Worm (Caenorhabditis elegans): ENCODE measurements around the gene F48G7.7.

Gene F48G7.7

ce11 chrV:646888-647287, 20.7 kb upstream of the F48G7.7 start, which contains the start of gene ugt-42:
TSS of gene ugt-42 (plus strand) at chrV:647188.
- TF ChIP-seq odd-2 (tag; optimal IDR thresholded peaks at IDR 0.05) (no peak), sox-4 (tag; optimal IDR thresholded peaks at IDR 0.05) (no peak), pha-2 (tag; optimal IDR thresholded peaks at IDR 0.05) (no peak), ztf-16 (tag; optimal IDR thresholded peaks at IDR 0.05) (no peak), ceh-6 (GFP tag; optimal IDR thresholded peaks at IDR 0.05) (no peak), lin-11 (tag; optimal IDR thresholded peaks at IDR 0.05) (no peak), madf-2 (tag; optimal IDR thresholded peaks at IDR 0.05) (no peak), C08G9.2 (tag; optimal IDR thresholded peaks at IDR 0.05) (no peak)

DNA sequence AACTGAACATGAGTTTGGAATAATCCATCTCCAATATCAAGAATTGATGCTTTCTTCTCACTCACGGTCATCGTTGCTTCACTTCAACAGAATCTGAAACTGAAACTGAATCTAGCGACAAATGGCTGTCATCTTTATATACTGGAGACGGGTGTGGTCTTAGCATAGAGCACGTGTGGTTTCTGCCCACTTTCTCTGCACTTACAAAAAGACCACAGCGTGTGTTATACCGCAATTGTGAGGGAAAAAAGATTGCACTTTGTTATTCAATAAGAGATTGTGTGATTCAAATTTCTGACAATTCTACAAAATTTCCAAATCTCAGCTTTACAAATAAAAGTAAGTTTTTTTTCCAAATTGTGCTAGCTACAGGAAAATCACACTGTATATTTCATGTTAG, 19.9 kb upstream of the F48G7.7 start, which contains the start of gene F48G7.12:
Gene F48G7.12 (minus strand): TSS at position 101 of the 400 bp plus-strand sequence.
- TF ChIP-seq sdc-2 (tag; optimal IDR thresholded peaks at IDR 0.05) = no peak
- TF ChIP-seq nfya-1 (tag; optimal IDR thresholded peaks at IDR 0.05) = no peak
- no peak for TF ChIP-seq lim-6 (tag; optimal IDR thresholded peaks at IDR 0.05)
- no peak for TF ChIP-seq sox-4 (tag; optimal IDR thresholded peaks at IDR 0.05)
- no peak for TF ChIP-seq Y22D7AL.16 (tag; optimal IDR thresholded peaks at IDR 0.05)

DNA sequence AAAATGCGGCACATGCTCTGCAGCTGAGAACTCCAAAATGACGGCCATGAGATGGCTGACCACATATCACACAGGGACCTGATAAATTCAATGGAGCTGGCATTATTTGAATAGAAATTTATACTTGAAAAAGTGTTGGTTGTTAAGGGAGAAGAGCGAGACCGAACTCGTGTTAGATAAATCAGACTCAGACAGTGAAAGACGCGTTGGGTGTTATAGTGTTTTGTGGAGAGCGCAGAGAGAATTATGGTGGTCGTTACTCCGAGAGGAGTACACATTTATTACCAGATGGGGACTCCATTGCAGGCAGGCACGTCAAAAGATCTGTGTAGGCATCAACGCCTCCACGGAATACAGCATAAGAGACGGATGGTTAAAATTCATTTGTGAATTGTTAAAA, 16.5 kb upstream of the F48G7.7 start, which contains the start of gene nhr-190:
Gene nhr-190 (minus strand): TSS at position 175 of the 400 bp plus-strand sequence.
- TF ChIP-seq pat-9 (tag; optimal IDR thresholded peaks at IDR 0.05) (no peak), K09A11.1 (tag; optimal IDR thresholded peaks at IDR 0.05; ENCODE audit: insufficient read depth) (no peak), hlh-30 (tag; optimal IDR thresholded peaks at IDR 0.05; ENCODE audit: insufficient read depth) (peak; percentile 29), pag-3 (tag; optimal IDR thresholded peaks at IDR 0.05; ENCODE audit: borderline replicate concordance) (no peak), unc-3 (GFP tag; conservative IDR thresholded peaks at IDR 0.05) (no peak), unc-3 (tag; optimal IDR thresholded peaks at IDR 0.05) (no peak), nfya-1 (tag; optimal IDR thresholded peaks at IDR 0.05) (peak; percentile 18), ceh-45 (GFP tag; IDR thresholded peaks at IDR 0.05) (no peak), sox-4 (tag; optimal IDR thresholded peaks at IDR 0.05) (no peak), Y22D7AL.16 (tag; optimal IDR thresholded peaks at IDR 0.05) (no peak)

DNA sequence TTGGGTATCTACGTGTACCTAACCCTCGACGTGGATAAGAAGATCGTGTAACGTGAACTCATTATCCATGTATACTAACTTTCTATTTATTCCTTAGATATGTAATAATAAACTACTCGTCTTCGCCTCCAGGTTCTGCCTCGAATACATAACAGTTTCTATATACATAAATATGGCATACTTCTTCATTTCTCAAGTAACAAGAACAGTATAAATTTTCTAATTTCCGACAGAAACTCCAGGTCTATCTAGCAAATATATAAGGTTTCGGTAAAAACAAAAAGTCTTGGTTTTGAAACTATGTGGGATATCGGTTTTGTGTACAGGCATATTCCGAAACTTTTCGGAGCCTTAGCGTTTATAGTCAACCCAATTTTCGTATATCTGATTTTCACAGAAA, 12.1 kb upstream of the F48G7.7 start, which contains the start of gene srj-37:
Gene srj-37 (plus strand): TSS at position 301 of the 400 bp plus-strand sequence.
- TF ChIP-seq rnt-1 (tag; optimal IDR thresholded peaks at IDR 0.05) (no peak), ceh-34 (tag; optimal IDR thresholded peaks at IDR 0.05) (no peak), unc-42 (tag; optimal IDR thresholded peaks at IDR 0.05) (no peak), pax-1 (tag; optimal IDR thresholded peaks at IDR 0.05) (no peak), nhr-232 (tag; optimal IDR thresholded peaks at IDR 0.05) (no peak), unc-55 (GFP tag; optimal IDR thresholded peaks at IDR 0.05) (no peak), madf-2 (tag; optimal IDR thresholded peaks at IDR 0.05) (no peak), hlh-6 (tag; optimal IDR thresholded peaks at IDR 0.05) (no peak), unc-3 (GFP tag; conservative IDR thresholded peaks at IDR 0.05) (no peak), unc-3 (tag; optimal IDR thresholded peaks at IDR 0.05) (no peak), ceh-31 (tag; optimal IDR thresholded peaks at IDR 0.05) (no peak), lin-11 (tag; optimal IDR thresholded peaks at IDR 0.05) (no peak), ets-4 (tag; optimal IDR thresholded peaks at IDR 0.05) (no peak), F13H6.1 (tag; optimal IDR thresholded peaks at IDR 0.05) (no peak)

DNA sequence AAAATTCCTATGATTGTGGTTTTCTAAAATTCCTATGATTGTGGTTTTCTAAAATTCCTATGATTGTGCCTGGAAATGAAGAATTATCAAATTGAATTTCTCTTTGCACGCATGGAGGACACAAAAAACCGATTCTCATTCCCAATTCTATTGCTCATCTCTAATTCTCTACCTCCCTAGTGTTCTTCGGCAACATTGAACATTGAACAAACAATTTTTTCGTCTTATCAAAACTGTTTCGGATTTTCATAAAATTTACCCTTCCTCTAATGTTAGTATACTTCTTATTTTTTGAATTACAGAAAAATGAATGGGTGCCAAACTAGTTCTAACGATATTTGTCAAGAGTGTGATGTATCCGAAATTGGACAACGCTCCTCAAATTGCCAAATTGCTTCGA, 10.1 kb upstream of the F48G7.7 start, which contains the start of gene pals-31:
Gene pals-31 (plus strand): TSS at position 301 of the 400 bp plus-strand sequence.
- TF ChIP-seq C38D4.7 (GFP tag; optimal IDR thresholded peaks at IDR 0.05) (no peak), sdc-2 (tag; optimal IDR thresholded peaks at IDR 0.05) (no peak), ama-1 (optimal IDR thresholded peaks at IDR 0.05) (no peak), hlh-30 (tag; optimal IDR thresholded peaks at IDR 0.05; ENCODE audit: insufficient read depth) (no peak), ahr-1 (tag; optimal IDR thresholded peaks at IDR 0.05) (no peak), nhr-232 (tag; optimal IDR thresholded peaks at IDR 0.05) (no peak), ceh-45 (GFP tag; IDR thresholded peaks at IDR 0.05) (no peak), ttx-3 (tag; optimal IDR thresholded peaks at IDR 0.05) (no peak), sox-2 (GFP tag; IDR thresholded peaks at IDR 0.05) (no peak)
